Worm (Caenorhabditis elegans): ENCODE data around the gene clec-156.

clec-156 gene

ce11 chrIII:4792560-4793136, 49.4 kb downstream of the clec-156 start, which contains the start of gene mip-1:
mip-1 (plus strand) TSS chrIII:4793086.
- TF ChIP-seq ceh-16 (tag; optimal IDR thresholded peaks at IDR 0.05) (no peak), pqm-1 (tag; optimal IDR thresholded peaks at IDR 0.05) (no peak), lsy-12 (tag; optimal IDR thresholded peaks at IDR 0.05) (no peak), nhr-43 (tag; optimal IDR thresholded peaks at IDR 0.05; ENCODE audit: poor library complexity, severe bottlenecking) (no peak), snpc-4 (tag; optimal IDR thresholded peaks at IDR 0.05) (no peak)
